Worm (Caenorhabditis elegans): ENCODE results near the gene nhl-3.

ce11 chrII:556185-556584 is 45.7 kb downstream of the nhl-3 start, which contains the start of the genes C09E8.1 and C09E8.6:
- no peak for TF ChIP-seq tbx-2 (tag; optimal IDR thresholded peaks at IDR 0.05)
- TF ChIP-seq aha-1 (tag; optimal IDR thresholded peaks at IDR 0.05): no peak
